Worm (Caenorhabditis elegans): ENCODE measurements around the gene sre-43.

ce11 chrII:13972199-13972598 lies 3.3 kb upstream of the sre-43 start:
- TF ChIP-seq ahr-1 (tag; optimal IDR thresholded peaks at IDR 0.05) (no peak), pqm-1 (tag; optimal IDR thresholded peaks at IDR 0.05) (no peak), pat-9 (tag; optimal IDR thresholded peaks at IDR 0.05) (no peak), hlh-8 (tag; optimal IDR thresholded peaks at IDR 0.05) (no peak), che-1 (tag; optimal IDR thresholded peaks at IDR 0.05) (no peak), unc-55 (GFP tag; optimal IDR thresholded peaks at IDR 0.05) (no peak), pha-4 (tag; optimal IDR thresholded peaks at IDR 0.05) (no peak), ttx-3 (tag; optimal IDR thresholded peaks at IDR 0.05) (no peak), K09A11.1 (tag; optimal IDR thresholded peaks at IDR 0.05; ENCODE audit: insufficient read depth) (no peak), dve-1 (tag; optimal IDR thresholded peaks at IDR 0.05) (no peak), fkh-10 (GFP tag; optimal IDR thresholded peaks at IDR 0.05) (no peak), Y22D7AL.16 (tag; optimal IDR thresholded peaks at IDR 0.05) (no peak)

Measured in whole organism, late embryonic.